Worm (Caenorhabditis elegans) whole organism, early embryonic: ENCODE data around the gene daf-37.

Source experiments
- B0310.2 ChIP-seq: sonication (generic microtip); optimal IDR thresholded peaks from 2 replicates; lab custom pipeline; 2016; ENCODE audit warnings: mild to moderate bottlenecking, missing genetic modification characterization, missing compliant biosample characterization
- F13C5.2 ChIP-seq: sonication (generic microtip); optimal IDR thresholded peaks from 2 replicates; lab custom pipeline; 2017; ENCODE audit warnings: mild to moderate bottlenecking, missing genetic modification characterization, inconsistent platforms, missing compliant biosample characterization
- aly-1 ChIP-seq: sonication (generic microtip); optimal IDR thresholded peaks from 2 replicates; lab custom pipeline; 2016; ENCODE audit warnings: missing genetic modification characterization, missing compliant biosample characterization
- ama-1 ChIP-seq: fragments of 150-350 bp; optimal IDR thresholded peaks from 2 replicates; lab custom pipeline; 2014
- ceh-13 ChIP-seq: fragments of 200-800 bp; sonication (Bioruptor generic); optimal IDR thresholded peaks from 2 replicates; lab custom pipeline; 2018; ENCODE audit warnings: mild to moderate bottlenecking, missing genetic modification characterization, missing compliant biosample characterization
- ceh-36 ChIP-seq: sonication (generic microtip); optimal IDR thresholded peaks from 2 replicates; lab custom pipeline; 2016; ENCODE audit warnings: missing genetic modification characterization, inconsistent platforms, missing compliant biosample characterization
- ets-7 ChIP-seq: sonication (generic microtip); optimal IDR thresholded peaks from 2 replicates; lab custom pipeline; 2016; ENCODE audit warnings: missing genotype, missing genetic modification characterization, missing compliant biosample characterization
- flt-1 ChIP-seq: fragments of 200-800 bp; sonication (Bioruptor generic); IDR thresholded peaks from 2 replicates; pipeline ENCODE4 v1.3.6; 2022; ENCODE audit warnings: missing genetic modification characterization, missing compliant biosample characterization
- hmbx-1 ChIP-seq: sonication (generic microtip); optimal IDR thresholded peaks from 2 replicates; lab custom pipeline; 2016; ENCODE audit warnings: mild to moderate bottlenecking, missing genetic modification characterization, missing compliant biosample characterization
- hmg-4 ChIP-seq: fragments of 200-800 bp; sonication (Bioruptor generic); optimal IDR thresholded peaks from 2 replicates; lab custom pipeline; 2018; ENCODE audit warnings: mild to moderate bottlenecking, missing genetic modification characterization, missing compliant biosample characterization
- hnd-1 ChIP-seq: sonication (generic microtip); optimal IDR thresholded peaks from 2 replicates; lab custom pipeline; 2016; ENCODE audit warnings: missing genetic modification characterization, missing compliant biosample characterization
- pes-1 ChIP-seq: fragments of 200-800 bp; sonication (Bioruptor generic); IDR thresholded peaks from 2 replicates; pipeline ENCODE4 v1.3.6; 2022; ENCODE audit warnings: missing genetic modification reagents, missing genetic modification characterization, missing compliant biosample characterization
- scrt-1 ChIP-seq: fragments of 200-800 bp; sonication (Bioruptor generic); IDR thresholded peaks from 2 replicates; pipeline ENCODE4 v1.3.6; 2022; ENCODE audit warnings: missing genetic modification characterization, missing compliant biosample characterization
- sea-1 ChIP-seq: fragments of 200-800 bp; sonication (Bioruptor generic); conservative IDR thresholded peaks from 2 replicates; pipeline ENCODE4 v1.3.6; 2022; ENCODE audit warnings: missing genetic modification characterization, missing compliant biosample characterization
- tbx-11 ChIP-seq: fragments of 200-800 bp; sonication (Bioruptor generic); IDR thresholded peaks from 2 replicates; pipeline ENCODE4 v1.3.6; 2022; ENCODE audit warnings: missing genetic modification characterization, missing compliant biosample characterization
- tbx-37 ChIP-seq: fragments of 200-800 bp; sonication (Bioruptor generic); conservative IDR thresholded peaks from 2 replicates; pipeline ENCODE4 v1.3.6; 2022; ENCODE audit warnings: missing genetic modification reagents, missing genetic modification characterization, missing compliant biosample characterization
- tra-4 ChIP-seq: sonication (generic microtip); optimal IDR thresholded peaks from 2 replicates; lab custom pipeline; 2017; ENCODE audit warnings: missing genetic modification characterization, missing compliant biosample characterization

The daf-37 gene

ce11 chrII:6175027-6175426 lies 33.0 kb downstream of the daf-37 start:
- no peak for TF ChIP-seq sea-1 (GFP tag; lab: Robert Waterston, UW)
- no peak for TF ChIP-seq aly-1
- TF ChIP-seq tra-4 (tag; lab: Kevin White, UChicago), result no peak
- TF ChIP-seq tbx-11 (GFP tag; lab: Robert Waterston, UW), result no peak
- no peak for TF ChIP-seq ets-7 (tag; lab: Kevin White, UChicago)
- no peak for TF ChIP-seq ceh-36 (tag; lab: Kevin White, UChicago)
- no peak for TF ChIP-seq B0310.2 (tag; lab: Kevin White, UChicago)
- TF ChIP-seq ceh-13 (GFP tag; lab: Kevin White, UChicago), result no peak
- TF ChIP-seq flt-1 (GFP tag; lab: Robert Waterston, UW), result no peak
- no peak for TF ChIP-seq hmg-4 (GFP tag; lab: Kevin White, UChicago)
- no peak for TF ChIP-seq scrt-1 (GFP tag; lab: Robert Waterston, UW)

DNA sequence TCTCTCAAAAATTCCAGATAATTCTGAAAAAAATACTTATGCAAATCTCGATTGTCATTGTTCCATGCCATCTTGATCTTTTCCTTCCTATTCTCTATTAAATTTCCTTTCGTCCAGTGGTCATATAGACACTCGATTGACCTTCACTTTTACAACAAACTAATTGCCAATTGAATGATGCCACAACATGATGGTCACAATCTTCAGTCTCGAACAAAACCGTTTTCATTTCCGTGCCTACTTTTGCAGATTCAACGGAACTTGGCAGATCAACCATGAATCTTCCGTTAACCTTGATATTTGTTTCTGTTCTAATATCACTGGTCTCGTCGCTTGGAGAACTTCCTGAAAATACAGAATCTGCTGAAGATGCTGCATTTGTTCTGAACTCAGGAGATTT lies 34.6 kb downstream of the daf-37 start, which contains the start of gene F40H3.2:
F40H3.2 (plus strand) TSS at position 250 of the 400 bp plus-strand sequence.
- no peak for TF ChIP-seq ets-7 (tag; lab: Kevin White, UChicago)
- no peak for TF ChIP-seq hmg-4 (GFP tag; lab: Kevin White, UChicago)
- TF ChIP-seq ceh-36 (tag; lab: Kevin White, UChicago), result no peak
- TF ChIP-seq scrt-1 (GFP tag; lab: Robert Waterston, UW), result no peak
- TF ChIP-seq flt-1 (GFP tag; lab: Robert Waterston, UW), result no peak
- TF ChIP-seq F13C5.2 (tag; lab: Kevin White, UChicago), result no peak
- TF ChIP-seq tbx-37 (GFP tag; lab: Robert Waterston, UW), result no peak
- TF ChIP-seq sea-1 (GFP tag; lab: Robert Waterston, UW), result no peak
- no peak for TF ChIP-seq hnd-1
- TF ChIP-seq ama-1 (lab: Kevin White, UChicago), result no peak
- no peak for TF ChIP-seq aly-1
- TF ChIP-seq tbx-11 (GFP tag; lab: Robert Waterston, UW), result no peak
- no peak for TF ChIP-seq ceh-13 (GFP tag; lab: Kevin White, UChicago)
- TF ChIP-seq B0310.2 (tag; lab: Kevin White, UChicago), result no peak

DNA sequence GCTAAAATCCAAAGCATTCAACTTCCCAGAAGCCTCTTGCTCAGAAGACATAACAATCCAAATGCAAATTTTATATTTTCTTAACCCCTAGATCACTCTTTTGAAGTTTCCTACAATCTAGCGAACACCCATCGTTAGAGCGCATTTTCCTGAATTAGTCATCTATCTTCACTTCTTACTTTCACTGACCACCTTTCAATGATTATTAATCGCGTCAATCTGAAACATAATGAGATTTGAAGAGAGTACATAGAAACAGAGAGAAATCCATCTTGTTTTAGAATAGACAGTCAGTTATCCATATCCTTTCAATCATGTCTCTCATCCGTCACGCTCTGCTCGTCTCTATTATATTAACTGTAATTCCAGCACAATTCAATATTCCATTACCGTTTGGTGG lies 36.8 kb downstream of the daf-37 start, which contains the start of gene F40H3.3:
F40H3.3 (plus strand) TSS at position 280 of the 400 bp plus-strand sequence.
- no peak for TF ChIP-seq ets-7 (tag; lab: Kevin White, UChicago)
- TF ChIP-seq tra-4 (tag; lab: Kevin White, UChicago), result no peak
- TF ChIP-seq hmbx-1, result no peak
- no peak for TF ChIP-seq F13C5.2 (tag; lab: Kevin White, UChicago)
- TF ChIP-seq aly-1, result no peak
- no peak for TF ChIP-seq flt-1 (GFP tag; lab: Robert Waterston, UW)
- no peak for TF ChIP-seq ceh-36 (tag; lab: Kevin White, UChicago)
- TF ChIP-seq ama-1 (lab: Kevin White, UChicago), result no peak
- no peak for TF ChIP-seq tbx-11 (GFP tag; lab: Robert Waterston, UW)
- no peak for TF ChIP-seq tbx-37 (GFP tag; lab: Robert Waterston, UW)
- no peak for TF ChIP-seq B0310.2 (tag; lab: Kevin White, UChicago)
- no peak for TF ChIP-seq hmg-4 (GFP tag; lab: Kevin White, UChicago)
- no peak for TF ChIP-seq ceh-13 (GFP tag; lab: Kevin White, UChicago)
- TF ChIP-seq hnd-1, result no peak

DNA sequence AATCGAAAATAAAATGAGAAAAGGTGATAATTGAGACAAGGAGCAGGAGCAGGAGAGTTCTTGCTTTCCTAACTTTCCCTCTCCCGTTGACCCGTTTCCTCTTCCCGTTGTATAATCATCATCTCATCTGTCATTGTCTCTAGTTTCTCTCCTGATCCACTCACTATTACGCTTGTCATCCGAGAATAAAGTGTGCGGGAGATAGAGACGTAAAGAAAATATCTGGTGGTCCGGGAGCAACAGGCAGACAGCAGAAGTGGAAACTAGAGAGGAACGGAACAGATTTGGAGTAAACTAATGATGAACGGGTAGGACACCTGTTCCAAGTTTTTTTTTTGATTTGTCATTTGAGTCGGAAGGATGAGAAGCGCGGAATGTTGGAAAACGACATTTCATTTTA lies 37.8 kb downstream of the daf-37 start:
- TF ChIP-seq F13C5.2 (tag; lab: Kevin White, UChicago) (no peak), tra-4 (tag; lab: Kevin White, UChicago) (no peak), flt-1 (GFP tag; lab: Robert Waterston, UW) (no peak), ets-7 (tag; lab: Kevin White, UChicago) (no peak)

DNA sequence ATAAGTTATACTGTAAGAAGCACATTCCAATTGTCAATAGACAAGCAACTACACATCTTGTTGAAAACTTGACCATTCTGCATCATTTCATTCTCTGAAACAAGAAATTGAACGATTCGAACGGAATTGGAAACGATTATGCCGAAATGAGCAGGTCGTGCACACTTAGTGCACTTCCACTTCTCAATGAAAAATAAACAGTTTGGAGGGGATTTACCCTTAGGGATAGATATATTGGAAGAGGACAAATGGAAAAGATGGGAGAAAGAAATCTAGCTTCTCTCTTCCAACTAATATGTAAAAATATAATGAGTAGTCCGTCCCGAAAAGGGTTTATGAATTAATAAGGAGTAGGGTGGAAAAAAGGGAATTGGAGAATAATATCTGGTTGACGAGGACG lies 38.9 kb downstream of the daf-37 start, which contains the start of gene hst-3.1:
hst-3.1 (minus strand) TSS at position 101 of the 400 bp plus-strand sequence.
- no peak for TF ChIP-seq ets-7 (tag; lab: Kevin White, UChicago)
- no peak for TF ChIP-seq tra-4 (tag; lab: Kevin White, UChicago)
- no peak for TF ChIP-seq tbx-37 (GFP tag; lab: Robert Waterston, UW)
- no peak for TF ChIP-seq flt-1 (GFP tag; lab: Robert Waterston, UW)
- TF ChIP-seq pes-1, result no peak
- TF ChIP-seq tbx-11 (GFP tag; lab: Robert Waterston, UW), result no peak

- TF ChIP-seq tbx-11 (GFP tag; lab: Robert Waterston, UW) (no peak), F13C5.2 (tag; lab: Kevin White, UChicago) (no peak), hmg-4 (GFP tag; lab: Kevin White, UChicago) (no peak), hnd-1 (no peak), pes-1 (no peak), sea-1 (GFP tag; lab: Robert Waterston, UW) (no peak), tbx-37 (GFP tag; lab: Robert Waterston, UW) (no peak), B0310.2 (tag; lab: Kevin White, UChicago) (no peak), hmbx-1 (no peak), flt-1 (GFP tag; lab: Robert Waterston, UW) (no peak), ceh-13 (GFP tag; lab: Kevin White, UChicago) (no peak), tra-4 (tag; lab: Kevin White, UChicago) (no peak), scrt-1 (GFP tag; lab: Robert Waterston, UW) (no peak), aly-1 (no peak), ama-1 (lab: Kevin White, UChicago) (no peak), ceh-36 (tag; lab: Kevin White, UChicago) (no peak), ets-7 (tag; lab: Kevin White, UChicago) (no peak)
Observed at ce11 chrII:6168714-6169113, 39.3 kb downstream of the daf-37 start.

- TF ChIP-seq flt-1 (GFP tag; lab: Robert Waterston, UW) (no peak), hmg-4 (GFP tag; lab: Kevin White, UChicago) (no peak), pes-1 (no peak)
Observed at ce11 chrII:6165152-6165551, 42.9 kb downstream of the daf-37 start.
